Fruit fly (Drosophila melanogaster) whole organism, embryonic: ENCODE data around the gene CG3726.

Source experiments
- Asciz ChIP-seq: fragments of 200-800 bp; sonication (Bioruptor generic); optimal IDR thresholded peaks from 2 replicates; lab custom pipeline; 2017; ENCODE audit warnings: missing biosample characterization, mild to moderate bottlenecking, missing genetic modification characterization, missing genetic modification reagents
- Bgb ChIP-seq: fragments of 200-800 bp; sonication (Bioruptor generic); IDR thresholded peaks from 2 replicates; pipeline ENCODE4 v1.3.6; 2022; ENCODE audit warnings: missing biosample characterization, missing genetic modification characterization; ENCODE audit not compliant: partially characterized antibody
- CG10147 ChIP-seq: fragments of 200-800 bp; sonication (Bioruptor generic); optimal IDR thresholded peaks from 2 replicates; lab custom pipeline; 2019; ENCODE audit warnings: missing biosample characterization, mild to moderate bottlenecking, missing genetic modification characterization, moderate library complexity
- CG10654 ChIP-seq: fragments of 200-800 bp; sonication (Bioruptor generic); optimal IDR thresholded peaks from 2 replicates; lab custom pipeline; 2016; ENCODE audit warnings: missing biosample characterization, missing genetic modification characterization
- CG11093 ChIP-seq: fragments of 200-800 bp; sonication (Bioruptor generic); IDR thresholded peaks from 3 replicates; pipeline ENCODE4 v1.3.6; 2022; ENCODE audit warnings: missing biosample characterization, missing genetic modification characterization
- CG13123 ChIP-seq: fragments of 200-800 bp; sonication (Bioruptor generic); optimal IDR thresholded peaks from 2 replicates; lab custom pipeline; 2016; ENCODE audit warnings: missing biosample characterization, missing genetic modification characterization
- CG13424 ChIP-seq: fragments of 200-800 bp; sonication (Bioruptor generic); optimal IDR thresholded peaks from 2 replicates; lab custom pipeline; 2019; ENCODE audit warnings: missing biosample characterization, mild to moderate bottlenecking, missing genetic modification characterization, moderate library complexity
- CG13894 ChIP-seq: fragments of 200-800 bp; sonication (Bioruptor generic); optimal IDR thresholded peaks from 3 replicates; lab custom pipeline; 2018; ENCODE audit warnings: missing biosample characterization, mild to moderate bottlenecking, missing genetic modification characterization, moderate library complexity
- CG14441 ChIP-seq: fragments of 200-800 bp; sonication (Bioruptor generic); IDR thresholded peaks from 2 replicates; pipeline ENCODE4 v1.3.6; 2022; ENCODE audit warnings: missing biosample characterization, missing genetic modification characterization
- CG15011 ChIP-seq: fragments of 200-800 bp; sonication (Bioruptor generic); optimal IDR thresholded peaks from 3 replicates; lab custom pipeline; 2018; ENCODE audit warnings: missing biosample characterization, mild to moderate bottlenecking, missing genetic modification characterization
- CG17328 ChIP-seq: fragments of 200-800 bp; sonication (Bioruptor generic); IDR thresholded peaks from 2 replicates; pipeline ENCODE4 v1.3.6; 2022; ENCODE audit warnings: missing biosample characterization, missing genetic modification characterization
- CG30403 ChIP-seq: fragments of 200-800 bp; sonication (Bioruptor generic); optimal IDR thresholded peaks from 3 replicates; lab custom pipeline; 2016; ENCODE audit warnings: missing biosample characterization, missing genetic modification characterization
- CG5180 ChIP-seq: fragments of 200-800 bp; sonication (Bioruptor generic); optimal IDR thresholded peaks from 3 replicates; lab custom pipeline; 2017; ENCODE audit warnings: missing biosample characterization, missing genetic modification characterization, mild to moderate bottlenecking, moderate library complexity, missing genetic modification reagents
- CG5245 ChIP-seq: fragments of 200-800 bp; sonication (Bioruptor generic); optimal IDR thresholded peaks from 3 replicates; lab custom pipeline; 2016; ENCODE audit warnings: missing biosample characterization, missing genetic modification characterization
- CG6254 ChIP-seq: fragments of 200-800 bp; sonication (Bioruptor generic); optimal IDR thresholded peaks from 3 replicates; lab custom pipeline; 2017; ENCODE audit warnings: mild to moderate bottlenecking, missing biosample characterization, missing genetic modification reagents, missing genetic modification characterization
- CG8290 ChIP-seq, 3 experiments: fragments of 200-800 bp; sonication (Bioruptor generic); optimal IDR thresholded peaks; 2 replicates each; lab custom pipeline; 2016 to 2019; ENCODE audit warnings: missing biosample characterization in 3 of 3, missing genetic modification characterization in 3 of 3, mild to moderate bottlenecking in 2 of 3, moderate library complexity in 1 of 3
- CG9727 ChIP-seq: fragments of 200-800 bp; sonication (Bioruptor generic); optimal IDR thresholded peaks from 3 replicates; lab custom pipeline; 2017; ENCODE audit warnings: missing biosample characterization, mild to moderate bottlenecking, missing genetic modification characterization
- CG9932 ChIP-seq: fragments of 200-800 bp; sonication (Bioruptor generic); IDR thresholded peaks from 2 replicates; pipeline ENCODE4 v1.3.6; 2022; ENCODE audit warnings: missing biosample characterization, missing genetic modification characterization
- D ChIP-seq, 2 experiments: fragments of 200-800 bp in 1 of 2; fragments of >200 bp in 1 of 2; sonication (Bioruptor generic) in 1 of 2; optimal IDR thresholded peaks; 2 replicates in 1 of 2; 3 replicates in 1 of 2; lab custom pipeline; 2017; ENCODE audit warnings: mild to moderate bottlenecking in 1 of 2, missing biosample characterization in 1 of 2, missing genetic modification characterization in 1 of 2, missing genetic modification reagents in 1 of 2
- Elba2 ChIP-seq: fragments of 200-800 bp; sonication (Bioruptor generic); optimal IDR thresholded peaks from 3 replicates; lab custom pipeline; 2016; ENCODE audit warnings: missing biosample characterization, missing genetic modification characterization
- GATAe ChIP-seq: fragments of 200-800 bp; sonication (Bioruptor generic); conservative IDR thresholded peaks from 2 replicates; pipeline ENCODE4 v1.3.6; 2022; ENCODE audit warnings: missing biosample characterization, missing genetic modification characterization
- Gsc ChIP-seq: fragments of 200-800 bp; sonication (Bioruptor generic); IDR thresholded peaks from 2 replicates; pipeline ENCODE4 v1.3.6; 2022; ENCODE audit warnings: missing biosample characterization, missing genetic modification characterization
- Hr78 ChIP-seq, 2 experiments: fragments of 200-800 bp in 1 of 2; fragments of >200 bp in 1 of 2; sonication (Bioruptor generic) in 1 of 2; optimal IDR thresholded peaks; 2 replicates each; lab custom pipeline; 2017 to 2019; ENCODE audit warnings: missing biosample characterization in 2 of 2, missing genetic modification characterization in 2 of 2, mild to moderate bottlenecking in 1 of 2, moderate library complexity in 1 of 2
- Lhr ChIP-seq: fragments of 200-800 bp; sonication (Bioruptor generic); optimal IDR thresholded peaks from 3 replicates; lab custom pipeline; 2017; ENCODE audit warnings: mild to moderate bottlenecking, missing biosample characterization, missing genetic modification reagents, missing genetic modification characterization
- Myb ChIP-seq: fragments of 200-800 bp; sonication (Bioruptor generic); optimal IDR thresholded peaks from 2 replicates; lab custom pipeline; 2016; ENCODE audit warnings: missing biosample characterization, missing genetic modification characterization
- Nf-YA ChIP-seq: fragments of 200-800 bp; sonication (Bioruptor generic); IDR thresholded peaks from 2 replicates; pipeline ENCODE4 v1.3.6; 2022; ENCODE audit warnings: missing biosample characterization, missing genetic modification characterization
- Opbp ChIP-seq: fragments of 200-800 bp; sonication (Bioruptor generic); IDR thresholded peaks from 3 replicates; pipeline ENCODE4 v1.3.6; 2022; ENCODE audit warnings: missing biosample characterization, missing genetic modification characterization; ENCODE audit not compliant: partially characterized antibody
- Sry-δ ChIP-seq: fragments of 200-800 bp; sonication (Bioruptor generic); optimal IDR thresholded peaks from 2 replicates; lab custom pipeline; 2016; ENCODE audit warnings: missing biosample characterization, missing genetic modification characterization
- amos ChIP-seq: fragments of 200-800 bp; sonication (Bioruptor generic); IDR thresholded peaks from 2 replicates; pipeline ENCODE4 v1.3.6; 2022; ENCODE audit warnings: missing biosample characterization, missing genetic modification characterization; ENCODE audit not compliant: partially characterized antibody
- bab2 ChIP-seq: fragments of 200-800 bp; sonication (Bioruptor generic); optimal IDR thresholded peaks from 2 replicates; lab custom pipeline; 2016; ENCODE audit warnings: missing biosample characterization, missing genetic modification characterization
- cato ChIP-seq: fragments of 200-800 bp; sonication (Bioruptor generic); optimal IDR thresholded peaks from 2 replicates; lab custom pipeline; 2016; ENCODE audit warnings: missing biosample characterization, missing genetic modification characterization, borderline replicate concordance
- cg ChIP-seq: fragments of 200-800 bp; sonication (Bioruptor generic); optimal IDR thresholded peaks from 3 replicates; lab custom pipeline; 2019; ENCODE audit warnings: missing biosample characterization, mild to moderate bottlenecking, missing genetic modification characterization, moderate library complexity
- eyg ChIP-seq: fragments of 200-800 bp; sonication (Bioruptor generic); optimal IDR thresholded peaks from 3 replicates; lab custom pipeline; 2016; ENCODE audit warnings: missing biosample characterization, missing genetic modification characterization
- gem ChIP-seq: fragments of 200-800 bp; sonication (Bioruptor generic); optimal IDR thresholded peaks from 2 replicates; lab custom pipeline; 2019; ENCODE audit warnings: missing biosample characterization, mild to moderate bottlenecking, missing genetic modification characterization, moderate library complexity
- grau ChIP-seq: fragments of 200-800 bp; optimal IDR thresholded peaks from 3 replicates; lab custom pipeline; 2019; ENCODE audit warnings: missing biosample characterization, mild to moderate bottlenecking, missing genetic modification characterization, moderate library complexity
- gt ChIP-seq: fragments of 200-800 bp; sonication (Bioruptor generic); IDR thresholded peaks from 2 replicates; pipeline ENCODE4 v1.3.6; 2022; ENCODE audit warnings: missing biosample characterization, missing genetic modification characterization
- hbn ChIP-seq: fragments of 200-800 bp; sonication (Bioruptor generic); IDR thresholded peaks from 2 replicates; pipeline ENCODE4 v1.3.6; 2022; ENCODE audit warnings: missing biosample characterization, missing genetic modification characterization; ENCODE audit not compliant: partially characterized antibody
- hth ChIP-seq: fragments of >200 bp; optimal IDR thresholded peaks from 2 replicates; lab custom pipeline; 2017; ENCODE audit warnings: inconsistent platforms
- ind ChIP-seq: fragments of 200-800 bp; sonication (Bioruptor generic); optimal IDR thresholded peaks from 3 replicates; lab custom pipeline; 2016; ENCODE audit warnings: missing biosample characterization, missing genetic modification characterization
- kah ChIP-seq: fragments of 200-800 bp; sonication (Bioruptor generic); optimal IDR thresholded peaks from 2 replicates; lab custom pipeline; 2018; ENCODE audit warnings: missing biosample characterization, mild to moderate bottlenecking, missing genetic modification characterization
- lab ChIP-seq: fragments of 200-800 bp; sonication (Bioruptor generic); optimal IDR thresholded peaks from 3 replicates; lab custom pipeline; 2017; ENCODE audit warnings: missing biosample characterization, missing genetic modification characterization, mild to moderate bottlenecking, moderate library complexity, missing genetic modification reagents
- mirr ChIP-seq: fragments of 200-800 bp; sonication (Bioruptor generic); optimal IDR thresholded peaks from 3 replicates; lab custom pipeline; 2018; ENCODE audit warnings: missing biosample characterization, mild to moderate bottlenecking, missing genetic modification characterization
- org-1 ChIP-seq: fragments of 200-800 bp; sonication (Bioruptor generic); optimal IDR thresholded peaks from 2 replicates; lab custom pipeline; 2017; ENCODE audit warnings: missing biosample characterization, missing genetic modification characterization
- slou ChIP-seq: fragments of 200-800 bp; sonication (Bioruptor generic); optimal IDR thresholded peaks from 3 replicates; lab custom pipeline; 2016; ENCODE audit warnings: missing biosample characterization, missing genetic modification characterization
- sob ChIP-seq: fragments of 200-800 bp; sonication (Bioruptor generic); IDR thresholded peaks from 2 replicates; pipeline ENCODE4 v1.3.6; 2022; ENCODE audit warnings: missing biosample characterization, missing genetic modification characterization
- stc ChIP-seq: fragments of 200-800 bp; sonication (Bioruptor generic); IDR thresholded peaks from 2 replicates; pipeline ENCODE4 v1.3.6; 2022; ENCODE audit warnings: missing biosample characterization, missing genetic modification characterization
- zen ChIP-seq: fragments of 200-800 bp; sonication (Bioruptor generic); optimal IDR thresholded peaks from 3 replicates; lab custom pipeline; 2018; ENCODE audit warnings: missing biosample characterization, mild to moderate bottlenecking, missing genetic modification characterization, moderate library complexity

The CG3726 gene

DNA sequence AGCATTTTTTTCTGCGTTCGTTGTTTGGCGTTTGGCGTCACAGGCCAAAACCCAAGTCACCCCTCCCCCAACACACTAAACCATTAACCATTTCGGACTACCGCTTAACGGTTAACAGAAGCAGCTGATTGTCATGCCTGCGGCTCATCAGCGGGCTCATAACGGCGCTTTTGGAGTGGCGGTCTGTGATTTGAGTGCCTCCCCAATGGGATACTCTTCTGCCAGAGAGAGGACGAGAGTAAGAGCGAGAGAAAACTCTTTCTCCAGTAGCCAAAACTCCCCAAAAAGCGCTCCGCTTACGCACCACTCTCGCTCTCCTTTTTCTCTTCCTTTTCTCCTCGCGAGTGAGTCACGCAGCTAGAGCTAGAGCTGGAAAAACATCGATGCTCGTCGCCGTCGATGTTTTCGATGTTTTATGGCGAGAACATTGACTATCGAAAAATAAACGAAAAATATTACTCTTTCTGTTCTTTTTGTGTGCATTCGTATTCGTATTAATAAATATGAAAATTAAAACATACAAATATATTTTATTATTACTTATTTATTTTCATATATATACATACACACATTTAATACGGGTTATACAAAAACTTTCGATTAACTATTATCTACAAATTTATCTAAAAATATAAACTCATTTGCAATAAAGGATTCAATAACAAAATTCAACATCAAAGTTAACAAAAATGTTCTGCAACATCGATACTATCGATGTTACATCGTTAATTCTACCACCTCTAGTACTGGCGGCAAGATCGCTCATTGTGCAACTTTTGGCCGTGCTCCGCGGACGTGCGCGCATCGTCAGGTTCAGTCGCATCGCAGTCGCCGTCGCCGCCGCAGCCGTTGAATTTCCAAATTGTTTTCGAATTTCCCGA lies 48.9 kb downstream of the CG3726 start, which contains the start of gene Grip (continued):
- TF ChIP-seq D (optimal IDR thresholded peaks at IDR 0.05; lab: Kevin White, UChicago) (no peak), D (GFP tag; optimal IDR thresholded peaks at IDR 0.05; lab: Kevin White, UChicago) (peak; percentile 3), cato (no peak), CG8290 (GFP tag; optimal IDR thresholded peaks at IDR 0.05; lab: Kevin White, UChicago) (peak; percentile 64), CG8290 (tag; optimal IDR thresholded peaks at IDR 0.05; lab: Kevin White, UChicago) (peak in 1 of 2 experiments; percentile 30), org-1 (GFP tag; lab: Kevin White, UChicago) (no peak), Lhr (GFP tag; lab: Kevin White, UChicago) (no peak), CG17328 (GFP tag; lab: Robert Waterston, UW) (peak; percentile 17; the same call in 1 of the 2 replicates), kah (GFP tag; lab: Kevin White, UChicago) (no peak), gt (GFP tag; lab: Robert Waterston, UW) (no peak), CG9932 (GFP tag; lab: Robert Waterston, UW) (peak; percentile 46), ind (GFP tag; lab: Kevin White, UChicago) (peak; percentile 18), CG6254 (no peak), hbn (GFP tag; lab: Robert Waterston, UW) (peak; percentile 61), CG13123 (GFP tag; lab: Kevin White, UChicago) (no peak), CG5180 (GFP tag; lab: Kevin White, UChicago) (no peak), eyg (GFP tag; lab: Kevin White, UChicago) (no peak), stc (GFP tag; lab: Robert Waterston, UW) (no peak), zen (tag; lab: Kevin White, UChicago) (peak; percentile 1), cg (GFP tag; lab: Kevin White, UChicago) (no peak), CG11093 (GFP tag; lab: Robert Waterston, UW) (no peak), lab (GFP tag; lab: Kevin White, UChicago) (no peak), GATAe (GFP tag; lab: Robert Waterston, UW) (no peak), Asciz (GFP tag; lab: Kevin White, UChicago) (no peak), CG13424 (tag; lab: Kevin White, UChicago) (peak; percentile 54), Hr78 (GFP tag; optimal IDR thresholded peaks at IDR 0.05; lab: Kevin White, UChicago) (peak in 1 of 2 experiments; percentile 14), amos (GFP tag; lab: Robert Waterston, UW) (peak; percentile 55), gem (tag; lab: Kevin White, UChicago) (peak; percentile 62), Myb (GFP tag; lab: Kevin White, UChicago) (no peak), CG9727 (GFP tag; lab: Kevin White, UChicago) (peak; percentile 60), bab2 (GFP tag; lab: Kevin White, UChicago) (no peak), hth (no peak), Opbp (GFP tag; lab: Robert Waterston, UW) (peak; percentile 31; the same call in 2 of the 3 replicates), sob (no peak), Nf-YA (GFP tag; lab: Robert Waterston, UW) (no peak), Gsc (no peak), CG10147 (GFP tag; lab: Kevin White, UChicago) (no peak), CG14441 (GFP tag; lab: Robert Waterston, UW) (no peak), Elba2 (GFP tag; lab: Kevin White, UChicago) (no peak), CG30403 (peak; percentile 53), mirr (GFP tag; lab: Kevin White, UChicago) (no peak), CG13894 (tag; lab: Kevin White, UChicago) (no peak), CG10654 (GFP tag; lab: Kevin White, UChicago) (peak; percentile 29), Sry-δ (GFP tag; lab: Kevin White, UChicago) (peak; percentile 65), Bgb (GFP tag; lab: Robert Waterston, UW) (0 out of 2 replicates have a peak, but pooled peaks have one; percentile 23), grau (peak; percentile 48), CG15011 (no peak), CG5245 (GFP tag; lab: Kevin White, UChicago) (no peak), slou (GFP tag; lab: Kevin White, UChicago) (peak; percentile 1)
